Worm (Caenorhabditis elegans) whole organism, L3 larva: ENCODE measurements around the gene F18C5.9.

Source experiments
- fkh-10 ChIP-seq: sonication (generic microtip); optimal IDR thresholded peaks from 2 replicates; lab custom pipeline; 2017; ENCODE audit warnings: missing biosample characterization, missing genetic modification reagents, missing genetic modification characterization
- nhr-28 ChIP-seq: fragments of 150-350 bp; optimal IDR thresholded peaks from 2 replicates; lab custom pipeline; 2014; ENCODE audit warnings: missing biosample characterization, missing genetic modification characterization
- unc-62 ChIP-seq: fragments of 150-350 bp; sonication (generic microtip); optimal IDR thresholded peaks from 4 replicates; lab custom pipeline; 2014; ENCODE audit warnings: missing biosample characterization, missing genetic modification reagents, missing genetic modification characterization

DNA sequence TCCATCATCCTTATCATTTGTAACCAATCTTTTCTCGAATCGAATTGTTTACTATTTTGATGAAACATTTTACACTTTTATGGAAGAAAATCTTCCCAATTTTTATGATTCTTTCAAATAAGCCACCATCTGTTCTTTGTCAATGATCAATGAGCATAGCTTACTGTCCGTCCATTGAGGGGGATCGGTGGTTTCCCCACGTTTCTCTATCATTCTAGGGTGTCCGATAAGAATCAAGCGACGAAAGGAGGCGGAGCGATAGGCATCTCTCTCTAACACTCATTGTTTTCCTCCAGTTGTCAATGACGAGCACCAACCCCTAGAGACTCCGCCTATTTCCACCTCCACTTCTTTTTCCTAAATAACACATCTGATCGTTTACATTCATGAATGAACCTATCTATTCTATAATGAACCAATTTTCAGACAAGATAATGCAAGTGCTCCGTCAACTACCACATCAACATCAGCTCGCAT, 42.4 kb upstream of the F18C5.9 start, which contains the start of gene C56E6.2:
- TF ChIP-seq fkh-10 (GFP tag; lab: Kevin White, UChicago), result no peak
- TF ChIP-seq unc-62 (GFP tag; lab: Kevin White, UChicago), result no peak
- no peak for TF ChIP-seq nhr-28 (tag; lab: Kevin White, UChicago)
